Fruit fly (Drosophila melanogaster): ENCODE results near the gene emb.

The emb gene

DNA sequence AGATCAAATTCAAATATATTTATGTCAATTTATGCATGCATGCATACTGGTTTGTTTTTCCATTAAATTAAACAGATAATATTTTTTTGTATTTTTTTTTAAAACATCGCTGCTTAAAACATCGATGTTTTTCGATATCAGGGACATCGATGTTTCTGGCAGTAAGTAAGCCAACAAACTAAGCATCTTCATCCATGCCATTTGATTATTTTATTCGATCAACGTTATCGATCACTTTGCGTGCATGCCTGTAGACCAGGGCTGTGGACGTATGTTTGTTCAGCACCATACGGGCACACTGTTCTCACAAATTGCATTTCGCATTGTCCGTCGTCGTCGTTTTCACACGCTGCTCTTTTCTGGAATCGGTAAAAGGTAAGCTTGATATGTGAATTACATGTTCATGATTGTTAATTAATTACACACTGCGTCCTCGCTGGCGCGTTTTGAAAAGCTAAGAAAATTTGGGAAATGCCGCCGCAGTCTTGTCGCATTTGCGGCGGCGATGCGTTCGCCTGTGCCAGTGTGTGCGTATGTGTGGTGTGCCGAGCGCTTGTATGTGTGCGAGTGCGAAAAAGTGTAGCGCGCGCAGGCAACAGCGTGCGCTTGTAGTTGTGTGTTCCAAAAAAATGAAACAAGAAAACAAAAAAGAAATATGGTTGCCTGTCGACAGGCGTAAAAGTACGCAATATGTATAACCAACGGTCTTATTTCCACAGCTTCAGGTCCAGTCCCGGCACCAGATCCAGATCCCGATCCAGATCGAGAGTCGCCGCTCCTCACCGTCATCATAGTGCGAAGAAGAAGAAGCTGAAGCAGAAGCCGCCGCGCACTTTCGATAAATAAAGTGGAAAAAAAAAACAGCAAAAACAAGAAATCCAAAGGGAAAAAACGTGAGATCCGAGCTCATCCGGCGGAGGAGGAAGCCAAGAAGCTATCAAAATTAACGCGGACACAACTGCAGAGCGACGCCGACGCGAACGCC lies at the start of gene emb:
emb (plus strand) TSS at position 288 of the 985 bp plus-strand sequence.
- TF ChIP-seq sv (GFP tag; optimal IDR thresholded peaks at IDR 0.05): peak; percentile 7
- no peak for TF ChIP-seq pan (optimal IDR thresholded peaks at IDR 0.05)
- TF ChIP-seq fru (GFP tag; optimal IDR thresholded peaks at IDR 0.05): peak; percentile 69
- no peak for TF ChIP-seq GATAd (GFP tag; optimal IDR thresholded peaks at IDR 0.05)
- no peak for TF ChIP-seq Abd-B (GFP tag; optimal IDR thresholded peaks at IDR 0.05)
- TF ChIP-seq woc (GFP tag; optimal IDR thresholded peaks at IDR 0.05): peak; percentile 54
- no peak for TF ChIP-seq Rel (GFP tag; optimal IDR thresholded peaks at IDR 0.05)
- peak; percentile 49 for TF ChIP-seq Rel (tag; optimal IDR thresholded peaks at IDR 0.05)
- TF ChIP-seq dmrt93B (GFP tag; optimal IDR thresholded peaks at IDR 0.05): no peak
- peak; percentile 20 for TF ChIP-seq ey (GFP tag; optimal IDR thresholded peaks at IDR 0.05)
- peak; percentile 40 for TF ChIP-seq Jra (GFP tag; optimal IDR thresholded peaks at IDR 0.05)
- TF ChIP-seq jim (GFP tag; optimal IDR thresholded peaks at IDR 0.05): peak; percentile 46
- TF ChIP-seq psq (GFP tag; optimal IDR thresholded peaks at IDR 0.05): peak; percentile 45
- TF ChIP-seq Hr83 (GFP tag; optimal IDR thresholded peaks at IDR 0.05; ENCODE audit: poor library complexity, severe bottlenecking): peak; percentile 80
- peak; percentile 75 for TF ChIP-seq N (GFP tag; optimal IDR thresholded peaks at IDR 0.05)
- TF ChIP-seq dsf (GFP tag; optimal IDR thresholded peaks at IDR 0.05; ENCODE audit: borderline replicate concordance): peak; percentile 6
- no peak for TF ChIP-seq CrebA (GFP tag; optimal IDR thresholded peaks at IDR 0.05; ENCODE audit: borderline replicate concordance)
- TF ChIP-seq Dif (GFP tag; optimal IDR thresholded peaks at IDR 0.05; ENCODE audit: partially characterized antibody): no peak
- peak; percentile 40 for TF ChIP-seq OdsH (GFP tag; optimal IDR thresholded peaks at IDR 0.05)
- peak in 1 of 2 experiments; percentile 60 for TF ChIP-seq foxo (GFP tag; optimal IDR thresholded peaks at IDR 0.05)
- peak; percentile 73 for TF ChIP-seq Sp1 (GFP tag; optimal IDR thresholded peaks at IDR 0.05)
- TF ChIP-seq CG9705 (GFP tag; optimal IDR thresholded peaks at IDR 0.05): peak; percentile 25
- TF ChIP-seq rgr (GFP tag; optimal IDR thresholded peaks at IDR 0.05): peak; percentile 61
- peak; percentile 58 for TF ChIP-seq h (GFP tag; optimal IDR thresholded peaks at IDR 0.05)
- TF ChIP-seq HLH106 (tag; optimal IDR thresholded peaks at IDR 0.05): peak; percentile 11

DNA sequence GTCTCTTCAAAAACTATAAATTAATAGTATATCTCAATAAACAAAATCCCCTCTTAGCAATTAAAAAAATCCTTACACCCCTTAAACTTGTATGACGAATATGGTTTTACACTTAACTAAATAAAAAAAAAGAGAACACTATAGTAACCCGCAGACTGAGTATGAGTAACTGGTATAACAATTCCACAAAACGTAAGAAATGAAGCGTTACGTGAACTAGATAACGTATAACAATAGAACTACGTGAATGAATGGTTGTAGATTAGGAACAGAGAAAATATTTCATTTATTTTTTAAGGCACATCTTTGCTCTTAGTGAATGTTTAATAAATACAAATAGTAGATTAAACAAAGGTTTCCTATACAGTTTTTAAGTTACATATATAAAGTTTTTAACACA lies 48.0 kb upstream of the emb start:
- TF ChIP-seq sage (GFP tag; optimal IDR thresholded peaks at IDR 0.05): no peak
- no peak for TF ChIP-seq CG9705 (GFP tag; optimal IDR thresholded peaks at IDR 0.05)
- TF ChIP-seq Mio (GFP tag; optimal IDR thresholded peaks at IDR 0.05): no peak
- no peak for TF ChIP-seq N (GFP tag; optimal IDR thresholded peaks at IDR 0.05)
- TF ChIP-seq br (GFP tag; optimal IDR thresholded peaks at IDR 0.05): no peak
- no peak for TF ChIP-seq jim (GFP tag; optimal IDR thresholded peaks at IDR 0.05)
- no peak for TF ChIP-seq usp (GFP tag; optimal IDR thresholded peaks at IDR 0.05)
- no peak for TF ChIP-seq psq (GFP tag; optimal IDR thresholded peaks at IDR 0.05)
- no peak for TF ChIP-seq pan (optimal IDR thresholded peaks at IDR 0.05)
- TF ChIP-seq Sp1 (GFP tag; optimal IDR thresholded peaks at IDR 0.05): no peak
- no peak for TF ChIP-seq brk (GFP tag; optimal IDR thresholded peaks at IDR 0.05)
- no peak for TF ChIP-seq sv (GFP tag; optimal IDR thresholded peaks at IDR 0.05)
- TF ChIP-seq Rel (GFP tag; optimal IDR thresholded peaks at IDR 0.05): no peak
- TF ChIP-seq Rel (tag; optimal IDR thresholded peaks at IDR 0.05): no peak
- TF ChIP-seq HLH106 (tag; optimal IDR thresholded peaks at IDR 0.05): no peak
- TF ChIP-seq dl (GFP tag; optimal IDR thresholded peaks at IDR 0.05; ENCODE audit: insufficient read depth in 1 of 2, partially characterized antibody in 2 of 2): no peak
- no peak for TF ChIP-seq woc (GFP tag; optimal IDR thresholded peaks at IDR 0.05)
- TF ChIP-seq tai (GFP tag; optimal IDR thresholded peaks at IDR 0.05): no peak
- no peak for TF ChIP-seq Dfd (GFP tag; optimal IDR thresholded peaks at IDR 0.05)

DNA sequence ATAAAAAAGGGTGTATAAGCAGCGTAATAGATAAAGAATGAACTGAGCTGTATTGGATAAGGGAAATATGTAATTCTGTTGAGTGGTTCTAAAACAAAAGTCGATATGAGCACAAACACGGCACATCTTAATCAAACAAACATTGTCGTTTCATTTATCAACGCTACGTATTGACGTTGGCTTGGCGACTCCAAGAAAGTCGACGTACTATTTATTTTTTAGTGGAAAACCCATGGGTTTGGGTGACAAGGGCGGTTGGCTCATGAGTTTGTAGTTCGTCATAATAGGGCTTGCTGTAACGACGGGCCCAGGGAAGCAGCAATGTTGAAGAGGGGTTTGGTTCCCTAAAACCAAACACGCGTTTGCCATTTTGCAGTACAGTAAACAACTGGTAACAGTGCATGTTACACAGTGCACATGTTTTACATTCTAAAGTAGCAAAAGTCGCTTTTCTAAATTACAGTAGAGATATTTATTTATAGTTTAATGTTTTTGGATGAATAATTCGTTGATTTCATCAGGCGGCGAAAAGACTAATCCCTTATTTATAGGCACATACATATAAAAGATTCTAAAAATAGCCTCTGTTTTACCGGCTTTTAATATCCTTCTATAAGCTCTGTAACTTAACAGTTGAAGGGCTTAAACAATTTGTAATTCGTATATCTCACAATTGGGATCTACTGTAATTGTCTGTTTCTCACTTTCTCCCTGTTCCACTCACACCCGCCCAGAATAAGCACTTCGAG lies 42.0 kb upstream of the emb start:
- TF ChIP-seq Sp1 (GFP tag; optimal IDR thresholded peaks at IDR 0.05) (peak; percentile 33), Jra (GFP tag; optimal IDR thresholded peaks at IDR 0.05) (no peak), dsf (GFP tag; optimal IDR thresholded peaks at IDR 0.05; ENCODE audit: borderline replicate concordance) (no peak), h (GFP tag; optimal IDR thresholded peaks at IDR 0.05) (peak; percentile 70), Dfd (GFP tag; optimal IDR thresholded peaks at IDR 0.05) (no peak), jim (GFP tag; optimal IDR thresholded peaks at IDR 0.05) (no peak), GATAd (GFP tag; optimal IDR thresholded peaks at IDR 0.05) (no peak), foxo (GFP tag; optimal IDR thresholded peaks at IDR 0.05) (peak in 1 of 2 experiments; percentile 49), psq (GFP tag; optimal IDR thresholded peaks at IDR 0.05) (peak; percentile 59), dmrt93B (GFP tag; optimal IDR thresholded peaks at IDR 0.05) (peak; percentile 28), br (GFP tag; optimal IDR thresholded peaks at IDR 0.05) (peak; percentile 46), HLH106 (tag; optimal IDR thresholded peaks at IDR 0.05) (peak; percentile 59), Mio (GFP tag; optimal IDR thresholded peaks at IDR 0.05) (no peak), Dif (GFP tag; optimal IDR thresholded peaks at IDR 0.05; ENCODE audit: partially characterized antibody) (no peak), usp (GFP tag; optimal IDR thresholded peaks at IDR 0.05) (no peak), lola (GFP tag; optimal IDR thresholded peaks at IDR 0.05) (no peak), dl (GFP tag; optimal IDR thresholded peaks at IDR 0.05; ENCODE audit: insufficient read depth in 1 of 2, partially characterized antibody in 2 of 2) (no peak), Abd-B (GFP tag; optimal IDR thresholded peaks at IDR 0.05) (no peak), CrebA (GFP tag; optimal IDR thresholded peaks at IDR 0.05; ENCODE audit: borderline replicate concordance) (no peak), CG32264 (GFP tag; optimal IDR thresholded peaks at IDR 0.05) (no peak), woc (GFP tag; optimal IDR thresholded peaks at IDR 0.05) (peak; percentile 35), Hnf4 (GFP tag; optimal IDR thresholded peaks at IDR 0.05) (peak; percentile 1), rgr (GFP tag; optimal IDR thresholded peaks at IDR 0.05) (peak; percentile 17), sv (GFP tag; optimal IDR thresholded peaks at IDR 0.05) (no peak), Myc (optimal IDR thresholded peaks at IDR 0.05) (no peak), pan (optimal IDR thresholded peaks at IDR 0.05) (no peak), fru (GFP tag; optimal IDR thresholded peaks at IDR 0.05) (peak; percentile 75), N (GFP tag; optimal IDR thresholded peaks at IDR 0.05) (no peak), Vsx2 (GFP tag; optimal IDR thresholded peaks at IDR 0.05; ENCODE audit: partially characterized antibody) (no peak)
